Fruit fly (Drosophila melanogaster): ENCODE data around the gene lmgA.
A peak's percentile ranks its signal among the peaks of the same experiment; 100 is the strongest.

dm6 chr2L:8534515-8535295 lies 6.3 kb upstream of the lmgA start:
- TF ChIP-seq Mnt (GFP tag; optimal IDR thresholded peaks at IDR 0.05): peak; percentile 92
- peak; percentile 89 for TF ChIP-seq toe (GFP tag; optimal IDR thresholded peaks at IDR 0.05)
- peak; percentile 96 for TF ChIP-seq CG7101 (tag; optimal IDR thresholded peaks at IDR 0.05)
- TF ChIP-seq cic (GFP tag; optimal IDR thresholded peaks at IDR 0.05): peak; percentile 87
- TF ChIP-seq tj (GFP tag; optimal IDR thresholded peaks at IDR 0.05): peak; percentile 84
- TF ChIP-seq CG33017 (tag; optimal IDR thresholded peaks at IDR 0.05): peak; percentile 96
- TF ChIP-seq CG1620 (GFP tag; optimal IDR thresholded peaks at IDR 0.05): peak; percentile 89
- TF ChIP-seq kay (GFP tag; ENCODE audit: borderline replicate concordance): peak; percentile 82
- peak; percentile 95 for TF ChIP-seq bab1 (GFP tag; optimal IDR thresholded peaks at IDR 0.05)
- peak; percentile 93 for TF ChIP-seq Crg-1 (GFP tag; optimal IDR thresholded peaks at IDR 0.05)
- TF ChIP-seq ovo (GFP tag; optimal IDR thresholded peaks at IDR 0.05): peak; percentile 84
- peak; percentile 96 for TF ChIP-seq CG5204 (GFP tag; optimal IDR thresholded peaks at IDR 0.05)
- TF ChIP-seq CG14711 (tag; optimal IDR thresholded peaks at IDR 0.05): peak; percentile 86
- TF ChIP-seq pad (GFP tag; optimal IDR thresholded peaks at IDR 0.05): peak; percentile 80

Measured in whole organism, adult.